Fruit fly (Drosophila melanogaster): ENCODE measurements around the gene Diap1.

Gene Diap1

DNA sequence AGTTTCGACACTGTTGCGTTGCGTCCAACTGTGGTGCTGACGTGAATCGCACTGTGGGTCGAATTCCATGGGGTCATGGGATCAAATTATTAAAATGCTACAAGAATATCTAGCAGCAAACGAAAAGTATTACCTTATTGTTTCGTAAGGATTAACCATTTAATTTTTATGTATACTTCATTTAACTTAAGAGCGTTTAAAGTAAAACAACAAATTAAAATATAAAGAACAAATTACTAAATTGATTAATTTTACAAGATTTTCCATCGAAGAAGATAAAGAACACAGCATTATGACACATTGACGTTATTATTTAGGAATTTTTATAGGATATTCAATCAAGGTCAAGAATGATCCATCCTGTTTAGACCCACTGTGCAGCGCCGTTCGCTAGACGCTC is 3.3 kb upstream of the Diap1 start (continued):
- TF ChIP-seq CG2875 (GFP tag; optimal IDR thresholded peaks at IDR 0.05) (no peak), CG10321 (GFP tag; IDR thresholded peaks at IDR 0.05) (no peak), tll (GFP tag; optimal IDR thresholded peaks at IDR 0.05) (no peak), CG17612 (GFP tag; IDR thresholded peaks at IDR 0.05) (no peak), da (GFP tag; optimal IDR thresholded peaks at IDR 0.05) (no peak), Dip2 (GFP tag; IDR thresholded peaks at IDR 0.05) (no peak), Fer1 (GFP tag; optimal IDR thresholded peaks at IDR 0.05) (peak; percentile 37), salm (tag; optimal IDR thresholded peaks at IDR 0.05) (no peak), HLH3B (GFP tag; IDR thresholded peaks at IDR 0.05) (peak; percentile 18; the same call in 1 of the 2 replicates), mirr (GFP tag; optimal IDR thresholded peaks at IDR 0.05) (no peak), CG3407 (GFP tag; optimal IDR thresholded peaks at IDR 0.05) (peak; percentile 14), dati (GFP tag; IDR thresholded peaks at IDR 0.05) (no peak), CrebB (tag; optimal IDR thresholded peaks at IDR 0.05) (no peak), pb (GFP tag; optimal IDR thresholded peaks at IDR 0.05) (no peak), NC2α (GFP tag; optimal IDR thresholded peaks at IDR 0.05) (no peak), hbn (GFP tag; IDR thresholded peaks at IDR 0.05; ENCODE audit: partially characterized antibody) (no peak), CG7839 (tag; optimal IDR thresholded peaks at IDR 0.05) (peak; percentile 65), H2.0 (GFP tag; IDR thresholded peaks at IDR 0.05) (no peak), CG17328 (GFP tag; IDR thresholded peaks at IDR 0.05) (no peak), CG13775 (GFP tag; optimal IDR thresholded peaks at IDR 0.05) (peak; percentile 30), Xbp1 (GFP tag; optimal IDR thresholded peaks at IDR 0.05) (peak; percentile 57), B-H2 (GFP tag; optimal IDR thresholded peaks at IDR 0.05) (no peak), CG3163 (GFP tag; optimal IDR thresholded peaks at IDR 0.05) (no peak), CG34376 (GFP tag; optimal IDR thresholded peaks at IDR 0.05) (no peak), CG16815 (GFP tag; optimal IDR thresholded peaks at IDR 0.05) (no peak), repo (GFP tag; optimal IDR thresholded peaks at IDR 0.05) (no peak), Drgx (GFP tag; IDR thresholded peaks at IDR 0.05) (peak; percentile 45; the same call in 1 of the 2 replicates), CG5953 (GFP tag; IDR thresholded peaks at IDR 0.05) (no peak), btn (GFP tag; optimal IDR thresholded peaks at IDR 0.05) (no peak), CG12744 (GFP tag; optimal IDR thresholded peaks at IDR 0.05) (no peak), mam (GFP tag; optimal IDR thresholded peaks at IDR 0.05) (no peak), NC2β (GFP tag; optimal IDR thresholded peaks at IDR 0.05) (no peak), knrl (GFP tag; IDR thresholded peaks at IDR 0.05; ENCODE audit: partially characterized antibody) (no peak), Nf-YC (tag; optimal IDR thresholded peaks at IDR 0.05) (peak; percentile 40), Aef1 (GFP tag; IDR thresholded peaks at IDR 0.05) (no peak), Lhr (GFP tag; optimal IDR thresholded peaks at IDR 0.05) (no peak), CG11247 (GFP tag; IDR thresholded peaks at IDR 0.05) (no peak), nerfin-2 (GFP tag; IDR thresholded peaks at IDR 0.05; ENCODE audit: partially characterized antibody) (no peak), CG17361 (GFP tag; IDR thresholded peaks at IDR 0.05) (peak; percentile 78), h (optimal IDR thresholded peaks at IDR 0.05) (no peak), tx (GFP tag; optimal IDR thresholded peaks at IDR 0.05) (no peak), tna (GFP tag; IDR thresholded peaks at IDR 0.05; ENCODE audit: partially characterized antibody) (no peak), CG10654 (GFP tag; optimal IDR thresholded peaks at IDR 0.05) (no peak), CG18262 (tag; optimal IDR thresholded peaks at IDR 0.05) (peak; percentile 67), crp (GFP tag; optimal IDR thresholded peaks at IDR 0.05) (no peak), tup (GFP tag; optimal IDR thresholded peaks at IDR 0.05) (no peak)
